Worm (Caenorhabditis elegans): ENCODE measurements around the gene rab-30.

The rab-30 gene

ce11 chrIII:10600138-10600626, 39.8 kb downstream of the rab-30 start, which contains the start of gene epg-6:
epg-6 (minus strand) TSS chrIII:10600188.
- TF ChIP-seq skn-1 (tag; optimal IDR thresholded peaks at IDR 0.05) = no peak
- TF ChIP-seq lsy-12 (tag; optimal IDR thresholded peaks at IDR 0.05) = no peak
- no peak for TF ChIP-seq R02D3.7 (tag; optimal IDR thresholded peaks at IDR 0.05)
- no peak for TF ChIP-seq lin-15B (tag; optimal IDR thresholded peaks at IDR 0.05)
- TF ChIP-seq ceh-16 (tag; optimal IDR thresholded peaks at IDR 0.05) = no peak
- TF ChIP-seq mdl-1 (tag; optimal IDR thresholded peaks at IDR 0.05) = no peak

ce11 chrIII:10600894-10601293, 40.5 kb downstream of the rab-30 start:
- no peak for TF ChIP-seq ceh-28 (tag; optimal IDR thresholded peaks at IDR 0.05)
- peak; percentile 38 for TF ChIP-seq nhr-11 (tag; optimal IDR thresholded peaks at IDR 0.05)

- TF ChIP-seq ceh-28 (tag; optimal IDR thresholded peaks at IDR 0.05) (peak; percentile 58), jun-1 (tag; optimal IDR thresholded peaks at IDR 0.05) (no peak), nhr-25 (tag; optimal IDR thresholded peaks at IDR 0.05) (no peak), mdl-1 (tag; optimal IDR thresholded peaks at IDR 0.05) (no peak), nhr-12 (tag; optimal IDR thresholded peaks at IDR 0.05) (no peak)
Observed at ce11 chrIII:10603248-10603647, 42.9 kb downstream of the rab-30 start, which contains the start of gene Y39A1A.2. Y39A1A.2 (minus strand) TSS chrIII:10603566.

DNA sequence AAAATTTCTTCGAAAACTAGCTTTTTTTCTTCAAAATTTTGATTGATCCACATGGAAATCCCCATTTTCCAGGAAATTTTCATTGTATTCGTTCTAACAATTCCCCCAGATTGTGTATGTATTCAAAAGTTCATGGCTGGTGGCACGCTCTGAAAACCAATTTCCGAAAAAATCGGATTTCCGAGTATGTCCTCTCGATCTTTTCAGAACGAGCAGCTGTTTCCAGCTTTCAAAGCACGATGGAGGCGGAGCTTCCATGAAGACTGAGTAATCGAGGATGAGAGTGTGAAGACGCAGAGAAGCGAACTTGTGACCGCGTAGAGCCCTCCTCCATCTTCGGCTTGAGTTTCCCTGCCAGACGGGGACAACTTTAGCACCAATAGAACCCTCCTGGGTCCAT, 43.9 kb downstream of the rab-30 start:
- TF ChIP-seq nhr-23 (tag; optimal IDR thresholded peaks at IDR 0.05) (no peak), nhr-11 (tag; optimal IDR thresholded peaks at IDR 0.05) (no peak), nfya-1 (tag; optimal IDR thresholded peaks at IDR 0.05; ENCODE audit: insufficient read depth) (peak; percentile 5), hmg-11 (tag; optimal IDR thresholded peaks at IDR 0.05) (peak; percentile 70), nhr-67 (tag; optimal IDR thresholded peaks at IDR 0.05) (no peak)

DNA sequence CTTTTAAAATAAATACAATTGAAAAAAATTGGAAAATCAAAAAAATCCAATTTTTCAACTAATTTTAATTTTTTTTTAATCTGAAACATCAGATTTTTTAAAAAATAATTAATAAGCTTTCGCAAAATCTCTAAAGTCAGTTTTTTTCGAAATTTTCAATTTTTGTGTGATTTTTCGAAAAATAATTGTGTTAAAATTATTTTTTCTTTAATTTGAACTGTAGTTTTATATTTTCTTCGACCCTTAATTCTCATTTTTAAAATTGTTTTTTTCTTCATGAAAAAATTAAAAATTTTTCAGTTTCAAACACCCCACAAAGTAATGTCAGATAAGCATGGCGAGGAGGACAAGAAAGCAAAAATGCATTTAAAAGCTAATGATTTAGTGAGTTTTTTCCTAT, 44.7 kb downstream of the rab-30 start, which contains the start of gene rabx-5:
Gene rabx-5 (plus strand): TSS at position 301 of the 400 bp plus-strand sequence.
- no peak for TF ChIP-seq aly-2 (tag; optimal IDR thresholded peaks at IDR 0.05)
- no peak for TF ChIP-seq egl-27 (tag; optimal IDR thresholded peaks at IDR 0.05)
- no peak for TF ChIP-seq R02D3.7 (tag; optimal IDR thresholded peaks at IDR 0.05)
- no peak for TF ChIP-seq nhr-25 (tag; optimal IDR thresholded peaks at IDR 0.05)
- no peak for TF ChIP-seq nhr-12 (tag; optimal IDR thresholded peaks at IDR 0.05)
- TF ChIP-seq nhr-43 (tag; optimal IDR thresholded peaks at IDR 0.05; ENCODE audit: poor library complexity, severe bottlenecking) = no peak

- TF ChIP-seq elt-3 (tag; optimal IDR thresholded peaks at IDR 0.05) (no peak), nfya-1 (tag; optimal IDR thresholded peaks at IDR 0.05; ENCODE audit: insufficient read depth) (peak; percentile 19)
Observed at ce11 chrIII:10608161-10608560, 47.8 kb downstream of the rab-30 start.

ce11 chrIII:10612333-10612732, 51.9 kb downstream of the rab-30 start, which contains the start of gene Y39A1A.24:
Y39A1A.24 (plus strand) TSS chrIII:10612633.
- no peak for TF ChIP-seq ama-1 (optimal IDR thresholded peaks at IDR 0.05)
- no peak for TF ChIP-seq ZK546.5 (tag; optimal IDR thresholded peaks at IDR 0.05)
- no peak for TF ChIP-seq nhr-67 (tag; optimal IDR thresholded peaks at IDR 0.05)
- TF ChIP-seq fkh-10 (GFP tag; optimal IDR thresholded peaks at IDR 0.05) = no peak
- no peak for TF ChIP-seq sea-2 (GFP tag; optimal IDR thresholded peaks at IDR 0.05)
- no peak for TF ChIP-seq fkh-2 (tag; optimal IDR thresholded peaks at IDR 0.05)
- no peak for TF ChIP-seq ceh-9 (tag; optimal IDR thresholded peaks at IDR 0.05)
- TF ChIP-seq fos-1 (tag; optimal IDR thresholded peaks at IDR 0.05) = no peak
- TF ChIP-seq mml-1 (tag; optimal IDR thresholded peaks at IDR 0.05) = no peak
- TF ChIP-seq ztf-4 (tag; optimal IDR thresholded peaks at IDR 0.05) = no peak
- TF ChIP-seq ceh-82 (tag; optimal IDR thresholded peaks at IDR 0.05) = no peak
- no peak for TF ChIP-seq mdl-1 (tag; optimal IDR thresholded peaks at IDR 0.05)
- no peak for TF ChIP-seq ceh-28 (tag; optimal IDR thresholded peaks at IDR 0.05)
- no peak for TF ChIP-seq nhr-43 (tag; optimal IDR thresholded peaks at IDR 0.05; ENCODE audit: poor library complexity, severe bottlenecking)
- no peak for TF ChIP-seq tbx-2 (tag; optimal IDR thresholded peaks at IDR 0.05)
